Fruit fly (Drosophila melanogaster) whole organism, wandering third instar larva: ENCODE measurements around the gene CG31627.

Experiments used
- Abd-B ChIP-seq: fragments of >200 bp; optimal IDR thresholded peaks from 2 replicates; lab custom pipeline; 2017; ENCODE audit warnings: missing biosample characterization, missing genetic modification characterization
- CG32264 ChIP-seq: fragments of 200-800 bp; sonication (Bioruptor generic); optimal IDR thresholded peaks from 2 replicates; lab custom pipeline; 2016; ENCODE audit warnings: missing biosample characterization, missing genetic modification characterization
- CG9705 ChIP-seq: fragments of 200-800 bp; sonication (Bioruptor generic); optimal IDR thresholded peaks from 2 replicates; lab custom pipeline; 2018; ENCODE audit warnings: missing biosample characterization, mild to moderate bottlenecking, missing genetic modification characterization
- CrebA ChIP-seq: fragments of 200-800 bp; sonication (Bioruptor generic); optimal IDR thresholded peaks from 2 replicates; lab custom pipeline; 2016; ENCODE audit warnings: missing biosample characterization, mild to moderate bottlenecking, missing genetic modification characterization, borderline replicate concordance
- Dfd ChIP-seq: fragments of >200 bp; optimal IDR thresholded peaks from 2 replicates; lab custom pipeline; 2017; ENCODE audit warnings: missing biosample characterization, missing genetic modification characterization
- Dif ChIP-seq: fragments of 200-275, 200-300 bp; sonication (Bioruptor generic); optimal IDR thresholded peaks from 2 replicates; lab custom pipeline; 2018; ENCODE audit warnings: missing biosample characterization, missing genetic modification characterization; ENCODE audit not compliant: partially characterized antibody
- GATAd ChIP-seq: sonication (Bioruptor generic); optimal IDR thresholded peaks from 2 replicates; lab custom pipeline; 2016; ENCODE audit warnings: missing biosample characterization, missing genetic modification characterization
- HLH106 ChIP-seq: fragments of 200-800 bp; optimal IDR thresholded peaks from 3 replicates; lab custom pipeline; 2019; ENCODE audit warnings: missing biosample characterization, mild to moderate bottlenecking, missing genetic modification characterization, moderate library complexity
- Hnf4 ChIP-seq: fragments of 200-800 bp; sonication (Bioruptor generic); optimal IDR thresholded peaks from 2 replicates; lab custom pipeline; 2016; ENCODE audit warnings: missing biosample characterization, mild to moderate bottlenecking, missing genetic modification characterization
- Hr78 ChIP-seq: fragments of >200 bp; optimal IDR thresholded peaks from 2 replicates; lab custom pipeline; 2017; ENCODE audit warnings: missing biosample characterization, missing genetic modification characterization
- Hr83 ChIP-seq: fragments of 200-300 bp; sonication (Bioruptor generic); optimal IDR thresholded peaks from 2 replicates; lab custom pipeline; 2016; ENCODE audit warnings: missing biosample characterization, mild to moderate bottlenecking, missing genetic modification characterization, moderate library complexity; ENCODE audit not compliant: poor library complexity, severe bottlenecking
- Jra ChIP-seq: sonication (Bioruptor generic); optimal IDR thresholded peaks from 2 replicates; lab custom pipeline; 2016; ENCODE audit warnings: missing biosample characterization, missing genetic modification characterization
- Mio ChIP-seq: sonication (Bioruptor generic); optimal IDR thresholded peaks from 2 replicates; lab custom pipeline; 2016; ENCODE audit warnings: missing biosample characterization, missing genetic modification characterization
- Myc ChIP-seq: fragments of >200 bp; optimal IDR thresholded peaks from 2 replicates; lab custom pipeline; 2017
- N ChIP-seq: fragments of >200 bp; optimal IDR thresholded peaks from 2 replicates; lab custom pipeline; 2018; ENCODE audit warnings: missing biosample characterization, missing external identifiers, missing genetic modification characterization
- OdsH ChIP-seq: fragments of 200-800 bp; sonication (Bioruptor generic); optimal IDR thresholded peaks from 2 replicates; lab custom pipeline; 2016; ENCODE audit warnings: missing biosample characterization, mild to moderate bottlenecking, missing genetic modification characterization
- Rel ChIP-seq, 2 experiments: fragments of 200-800 bp; sonication (Bioruptor generic) in 1 of 2; optimal IDR thresholded peaks; 2 replicates in 1 of 2; 3 replicates in 1 of 2; lab custom pipeline; 2016 to 2019; ENCODE audit warnings: mild to moderate bottlenecking in 2 of 2, missing biosample characterization in 2 of 2, missing genetic modification characterization in 2 of 2, moderate library complexity in 1 of 2
- Sp1 ChIP-seq: fragments of 200-800 bp; sonication (Bioruptor generic); optimal IDR thresholded peaks from 3 replicates; lab custom pipeline; 2019; ENCODE audit warnings: missing biosample characterization, mild to moderate bottlenecking, missing genetic modification characterization, moderate library complexity
- Vsx2 ChIP-seq: fragments of 200-300, 225-300 bp; sonication (Bioruptor generic); optimal IDR thresholded peaks from 2 replicates; lab custom pipeline; 2018; ENCODE audit warnings: missing biosample characterization, missing genetic modification characterization; ENCODE audit not compliant: partially characterized antibody
- br ChIP-seq: fragments of 200-800 bp; sonication (Bioruptor generic); optimal IDR thresholded peaks from 2 replicates; lab custom pipeline; 2016; ENCODE audit warnings: missing biosample characterization, missing genetic modification characterization
- brk ChIP-seq: fragments of 200-800 bp; sonication (Bioruptor generic); optimal IDR thresholded peaks from 2 replicates; lab custom pipeline; 2016; ENCODE audit warnings: missing biosample characterization, mild to moderate bottlenecking, missing genetic modification characterization
- dl ChIP-seq, 2 experiments: fragments of 175-275, 200-275 bp in 1 of 2; fragments of 200-275 bp in 1 of 2; sonication (Bioruptor generic); optimal IDR thresholded peaks; lab custom pipeline; 2018; ENCODE audit warnings: mild to moderate bottlenecking in 2 of 2, missing biosample characterization in 2 of 2, missing genetic modification characterization in 2 of 2, moderate library complexity in 2 of 2; ENCODE audit not compliant: partially characterized antibody in 2 of 2, insufficient read depth in 1 of 2
- dmrt93B ChIP-seq: fragments of 200-800 bp; sonication (Bioruptor generic); optimal IDR thresholded peaks from 2 replicates; lab custom pipeline; 2018; ENCODE audit warnings: missing biosample characterization, mild to moderate bottlenecking, missing genetic modification characterization
- dsf ChIP-seq: sonication (Bioruptor generic); optimal IDR thresholded peaks from 2 replicates; lab custom pipeline; 2016; ENCODE audit warnings: missing biosample characterization, missing genetic modification characterization, borderline replicate concordance
- ey ChIP-seq: fragments of 200-800 bp; sonication (Bioruptor generic); optimal IDR thresholded peaks from 2 replicates; lab custom pipeline; 2016; ENCODE audit warnings: missing biosample characterization, missing genetic modification characterization
- foxo ChIP-seq, 2 experiments: fragments of 200-800 bp; sonication (Bioruptor generic); optimal IDR thresholded peaks; 2 replicates in 1 of 2; 3 replicates in 1 of 2; lab custom pipeline; 2016 to 2017; ENCODE audit warnings: missing biosample characterization in 2 of 2, missing genetic modification characterization in 2 of 2
- fru ChIP-seq: fragments of 200-800 bp; sonication (Bioruptor generic); optimal IDR thresholded peaks from 3 replicates; lab custom pipeline; 2016; ENCODE audit warnings: missing biosample characterization, mild to moderate bottlenecking, missing genetic modification characterization
- h ChIP-seq: fragments of 200-800 bp; sonication (Bioruptor generic); optimal IDR thresholded peaks from 3 replicates; lab custom pipeline; 2016; ENCODE audit warnings: missing biosample characterization, mild to moderate bottlenecking, missing genetic modification characterization
- jim ChIP-seq: fragments of 175-275, 200-325 bp; sonication (Bioruptor generic); optimal IDR thresholded peaks from 2 replicates; lab custom pipeline; 2016; ENCODE audit warnings: missing biosample characterization, mild to moderate bottlenecking, missing genetic modification characterization
- lola ChIP-seq: fragments of >200 bp; optimal IDR thresholded peaks from 2 replicates; lab custom pipeline; 2017; ENCODE audit warnings: missing biosample characterization, missing genetic modification characterization
- pan ChIP-seq: fragments of >200 bp; optimal IDR thresholded peaks from 2 replicates; lab custom pipeline; 2017
- psq ChIP-seq: fragments of 200-800 bp; sonication (Bioruptor generic); optimal IDR thresholded peaks from 3 replicates; lab custom pipeline; 2017; ENCODE audit warnings: missing biosample characterization, mild to moderate bottlenecking, missing genetic modification characterization, moderate library complexity
- rgr ChIP-seq: fragments of 200-800 bp; sonication (Bioruptor generic); optimal IDR thresholded peaks from 3 replicates; lab custom pipeline; 2016; ENCODE audit warnings: missing biosample characterization, mild to moderate bottlenecking, missing genetic modification characterization
- sage ChIP-seq: fragments of 200-800 bp; sonication (Bioruptor generic); optimal IDR thresholded peaks from 2 replicates; lab custom pipeline; 2016; ENCODE audit warnings: missing biosample characterization, mild to moderate bottlenecking, missing genetic modification characterization
- sv ChIP-seq: fragments of 200-800 bp; sonication (Bioruptor generic); optimal IDR thresholded peaks from 3 replicates; lab custom pipeline; 2016; ENCODE audit warnings: missing biosample characterization, missing genetic modification characterization
- tai ChIP-seq: sonication (Bioruptor generic); optimal IDR thresholded peaks from 2 replicates; lab custom pipeline; 2016; ENCODE audit warnings: missing biosample characterization, missing genetic modification characterization
- usp ChIP-seq: fragments of >200 bp; optimal IDR thresholded peaks from 2 replicates; lab custom pipeline; 2017; ENCODE audit warnings: missing biosample characterization, missing genetic modification characterization
- woc ChIP-seq: sonication (Bioruptor generic); optimal IDR thresholded peaks from 2 replicates; lab custom pipeline; 2016; ENCODE audit warnings: missing biosample characterization, mild to moderate bottlenecking, missing genetic modification characterization

Gene CG31627

DNA sequence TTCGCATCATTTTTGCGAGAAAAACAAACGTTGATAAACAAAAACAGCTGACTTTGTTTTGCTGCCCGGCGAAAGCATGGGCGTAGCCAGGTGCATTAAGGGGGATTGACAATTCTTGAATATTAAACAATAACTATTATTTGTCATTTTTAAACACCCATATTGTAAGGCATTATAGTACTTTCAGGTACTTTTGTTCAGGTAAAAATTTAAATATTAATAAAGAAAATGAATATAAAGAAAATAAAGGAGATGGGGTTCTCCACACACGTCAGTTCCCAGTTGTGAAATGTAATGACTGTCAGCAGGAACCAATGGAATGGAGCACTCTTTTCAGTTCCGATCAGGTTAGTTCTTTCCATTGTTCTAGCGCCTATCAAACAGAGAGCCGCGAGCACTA, 14.5 kb upstream of the CG31627 start, which contains the start of the genes Coq3 and Pld3:
TSS of gene Coq3 (minus strand) at position 58 of the 400 bp plus-strand sequence.
TSS of gene Pld3 (plus strand) at position 294 of the 400 bp plus-strand sequence.
- peak; percentile 77 for TF ChIP-seq woc (GFP tag; lab: Kevin White, UChicago)
- TF ChIP-seq GATAd (GFP tag; lab: Kevin White, UChicago) = no peak
- no peak for TF ChIP-seq tai (GFP tag; lab: Kevin White, UChicago)
- no peak for TF ChIP-seq N (GFP tag; lab: Kevin White, UChicago)
- TF ChIP-seq Vsx2 (GFP tag; lab: Kevin White, UChicago) = no peak
- peak; percentile 85 for TF ChIP-seq Hr83
- TF ChIP-seq Mio = peak; percentile 72
- TF ChIP-seq OdsH = peak; percentile 94
- TF ChIP-seq Abd-B = no peak
- no peak for TF ChIP-seq Dif (GFP tag; lab: Kevin White, UChicago)
- no peak for TF ChIP-seq usp (GFP tag; lab: Kevin White, UChicago)
- TF ChIP-seq Rel (GFP tag; optimal IDR thresholded peaks at IDR 0.05; lab: Kevin White, UChicago) = no peak
- TF ChIP-seq Rel (tag; optimal IDR thresholded peaks at IDR 0.05; lab: Kevin White, UChicago) = peak; percentile 83
- no peak for TF ChIP-seq jim
- TF ChIP-seq lola = no peak
- TF ChIP-seq brk (GFP tag; lab: Kevin White, UChicago) = no peak
- TF ChIP-seq sv (GFP tag; lab: Kevin White, UChicago) = peak; percentile 79
- peak; percentile 73 for TF ChIP-seq CG32264
- peak; percentile 93 for TF ChIP-seq br (GFP tag; lab: Kevin White, UChicago)
- TF ChIP-seq Jra = peak; percentile 92
- peak; percentile 89 for TF ChIP-seq dsf (GFP tag; lab: Kevin White, UChicago)
- peak; percentile 93 for TF ChIP-seq psq (GFP tag; lab: Kevin White, UChicago)
- peak; percentile 94 for TF ChIP-seq fru
- TF ChIP-seq pan = no peak
- no peak for TF ChIP-seq Hr78
- no peak for TF ChIP-seq dl (GFP tag; optimal IDR thresholded peaks at IDR 0.05; lab: Kevin White, UChicago; ENCODE audit: insufficient read depth in 1 of 2, partially characterized antibody in 2 of 2)
- TF ChIP-seq ey (GFP tag; lab: Kevin White, UChicago) = peak; percentile 94
- peak; percentile 95 for TF ChIP-seq Sp1 (GFP tag; lab: Kevin White, UChicago)
- no peak for TF ChIP-seq Dfd (GFP tag; lab: Kevin White, UChicago)
- TF ChIP-seq rgr = peak; percentile 97
- peak; percentile 97 for TF ChIP-seq Hnf4
- TF ChIP-seq dmrt93B (GFP tag; lab: Kevin White, UChicago) = peak; percentile 82
- TF ChIP-seq HLH106 (tag; lab: Kevin White, UChicago) = peak; percentile 96
- peak; percentile 91 for TF ChIP-seq CG9705 (GFP tag; lab: Kevin White, UChicago)
- no peak for TF ChIP-seq Myc (lab: Kevin White, UChicago)
- TF ChIP-seq h (GFP tag; lab: Kevin White, UChicago) = peak; percentile 96
- TF ChIP-seq CrebA (GFP tag; lab: Kevin White, UChicago) = no peak
- no peak for TF ChIP-seq sage (GFP tag; lab: Kevin White, UChicago)
- peak; percentile 81 to 98 for TF ChIP-seq foxo (GFP tag; optimal IDR thresholded peaks at IDR 0.05; lab: Kevin White, UChicago)

DNA sequence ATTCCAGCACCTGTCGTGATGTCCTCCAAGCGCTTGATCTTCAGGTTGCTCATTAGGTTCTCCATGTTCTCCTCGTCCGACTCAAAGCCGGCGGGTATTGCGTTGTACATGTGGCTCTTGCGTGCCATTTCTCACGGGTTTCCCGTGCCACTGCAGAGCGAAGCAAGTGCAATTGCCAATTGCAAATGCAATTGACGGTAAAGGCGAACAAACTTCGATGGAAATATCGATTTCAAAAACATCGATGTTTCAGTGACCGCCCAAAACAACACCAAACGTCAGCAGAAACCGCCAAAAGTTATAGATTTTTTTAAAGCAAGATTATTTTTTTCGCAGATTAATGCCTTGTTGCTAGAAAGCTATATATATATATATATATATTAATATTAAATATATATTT, 10.1 kb upstream of the CG31627 start, which contains the start of gene Nbr:
TSS of gene Nbr (minus strand) at position 209 of the 400 bp plus-strand sequence.
- TF ChIP-seq CrebA (GFP tag; lab: Kevin White, UChicago) (no peak), sage (GFP tag; lab: Kevin White, UChicago) (no peak), Hr83 (peak; percentile 49), Mio (no peak), Rel (GFP tag; optimal IDR thresholded peaks at IDR 0.05; lab: Kevin White, UChicago) (no peak), Rel (tag; optimal IDR thresholded peaks at IDR 0.05; lab: Kevin White, UChicago) (peak; percentile 13), rgr (peak; percentile 35), br (GFP tag; lab: Kevin White, UChicago) (no peak), Dif (GFP tag; lab: Kevin White, UChicago) (peak; percentile 58), pan (no peak), GATAd (GFP tag; lab: Kevin White, UChicago) (no peak)
